Worm (Caenorhabditis elegans) whole organism, young adult: ENCODE measurements around the gene Y46H3A.4.
A peak's percentile ranks its signal among the peaks of the same experiment; 100 is the strongest.

Experiments used
- F52B5.7 ChIP-seq: sonication (generic microtip); optimal IDR thresholded peaks from 2 replicates; lab custom pipeline; 2016; ENCODE audit warnings: mild to moderate bottlenecking, missing genetic modification characterization, missing compliant biosample characterization
- Y53G8AR.9 ChIP-seq: fragments of 200-800 bp; sonication (Bioruptor generic); conservative IDR thresholded peaks from 2 replicates; pipeline ENCODE4 v1.3.6; 2022; ENCODE audit warnings: missing genetic modification reagents, missing genetic modification characterization, missing compliant biosample characterization
- akir-1 ChIP-seq: fragments of 200-800 bp; sonication (Bioruptor generic); optimal IDR thresholded peaks from 2 replicates; lab custom pipeline; 2018; ENCODE audit warnings: mild to moderate bottlenecking, missing genetic modification characterization, moderate library complexity, missing compliant biosample characterization
- bed-1 ChIP-seq: fragments of 200-800 bp; sonication (Bioruptor generic); IDR thresholded peaks from 2 replicates; pipeline ENCODE4 v1.3.6; 2022; ENCODE audit warnings: missing genetic modification reagents, missing genetic modification characterization, missing compliant biosample characterization
- bed-2 ChIP-seq: fragments of 200-800 bp; sonication (Bioruptor generic); IDR thresholded peaks from 2 replicates; pipeline ENCODE4 v1.3.6; 2022; ENCODE audit warnings: missing genetic modification reagents, missing genetic modification characterization, missing compliant biosample characterization
- cebp-1 ChIP-seq, 2 experiments: fragments of 200-800 bp in 1 of 2; sonication (Bioruptor generic) in 1 of 2; sonication (generic microtip) in 1 of 2; IDR thresholded peaks in 1 of 2; optimal IDR thresholded peaks in 1 of 2; 2 replicates each; pipeline versions ENCODE4 v1.3.6 to Lab custom; 2017 to 2022; ENCODE audit warnings: missing compliant biosample characterization in 2 of 2, missing genetic modification characterization in 2 of 2, mild to moderate bottlenecking in 1 of 2, missing genetic modification reagents in 1 of 2, moderate library complexity in 1 of 2
- cebp-2 ChIP-seq: fragments of 200-800 bp; sonication (Bioruptor generic); IDR thresholded peaks from 2 replicates; pipeline ENCODE4 v1.3.6; 2022; ENCODE audit warnings: missing genetic modification characterization, missing compliant biosample characterization
- egl-44 ChIP-seq: fragments of 200-800 bp; sonication (Bioruptor generic); IDR thresholded peaks from 2 replicates; pipeline ENCODE4 v1.3.6; 2022; ENCODE audit warnings: missing genetic modification reagents, missing genetic modification characterization, missing compliant biosample characterization
- hlh-26 ChIP-seq: fragments of 200-800 bp; sonication (Bioruptor generic); conservative IDR thresholded peaks from 2 replicates; pipeline ENCODE4 v1.3.6; 2022; ENCODE audit warnings: missing genetic modification reagents, missing genetic modification characterization, missing compliant biosample characterization
- lin-35 ChIP-seq, 3 experiments: fragments of 150-350 bp in 2 of 3; sonication (generic microtip) in 1 of 3; optimal IDR thresholded peaks; 2 replicates each; lab custom pipeline; 2014 to 2018; ENCODE audit warnings: missing biosample characterization in 3 of 3, missing genetic modification characterization in 3 of 3, missing genetic modification reagents in 3 of 3
- nhr-80 ChIP-seq: sonication (generic microtip); optimal IDR thresholded peaks from 2 replicates; lab custom pipeline; 2016; ENCODE audit warnings: missing genetic modification characterization, missing compliant biosample characterization
- ztf-26 ChIP-seq: sonication (generic microtip); optimal IDR thresholded peaks from 2 replicates; lab custom pipeline; 2017; ENCODE audit warnings: missing genetic modification characterization, missing compliant biosample characterization

- TF ChIP-seq hlh-26 (GFP tag; lab: Robert Waterston, UW) = no peak
- TF ChIP-seq bed-2 (GFP tag; lab: Robert Waterston, UW) = no peak
- TF ChIP-seq lin-35 (GFP tag; optimal IDR thresholded peaks at IDR 0.05; lab: Kevin White, UChicago) = no peak
- no peak for TF ChIP-seq Y53G8AR.9
- TF ChIP-seq F52B5.7 (tag; lab: Kevin White, UChicago) = no peak
- TF ChIP-seq bed-1 = no peak
- no peak for TF ChIP-seq egl-44 (GFP tag; lab: Robert Waterston, UW)
- peak; percentile 46 for TF ChIP-seq nhr-80 (tag; lab: Kevin White, UChicago)
- TF ChIP-seq cebp-2 (GFP tag; lab: Robert Waterston, UW) = no peak
- TF ChIP-seq ztf-26 (tag; lab: Kevin White, UChicago) = no peak
- no peak for TF ChIP-seq akir-1 (GFP tag; lab: Kevin White, UChicago)
- TF ChIP-seq cebp-1 (GFP tag; IDR thresholded peaks at IDR 0.05; lab: Robert Waterston, UW) = no peak
- TF ChIP-seq cebp-1 (tag; optimal IDR thresholded peaks at IDR 0.05; lab: Kevin White, UChicago) = no peak
These were observed 50.3 kb downstream of the Y46H3A.4 start, which contains the start of gene clec-205 for ce11 chrV:1760682-1761081.
